Worm (Caenorhabditis elegans): ENCODE data around the gene cox-15.

The cox-15 gene

ce11 chrII:11224045-11224481 lies 10.7 kb downstream of the cox-15 start (continued):
- no peak for TF ChIP-seq pha-4 (tag; optimal IDR thresholded peaks at IDR 0.05)
- TF ChIP-seq madf-3 (GFP tag; IDR thresholded peaks at IDR 0.05) = peak; percentile 76; the same call in 1 of the 2 replicates
- TF ChIP-seq B0336.3 (GFP tag; IDR thresholded peaks at IDR 0.05) = peak; percentile 96
- TF ChIP-seq lin-26 (GFP tag; IDR thresholded peaks at IDR 0.05) = peak; percentile 64; the same call in 1 of the 2 replicates
- TF ChIP-seq rpc-1 (optimal IDR thresholded peaks at IDR 0.05) = no peak
- peak; percentile 24 for TF ChIP-seq rpc-1 (tag; optimal IDR thresholded peaks at IDR 0.05)
- TF ChIP-seq mcd-1 (GFP tag; IDR thresholded peaks at IDR 0.05) = peak; percentile 88
- TF ChIP-seq attf-6 (GFP tag; IDR thresholded peaks at IDR 0.05) = peak; percentile 93
- no peak for TF ChIP-seq Y67H2A.10 (GFP tag; conservative IDR thresholded peaks at IDR 0.05)
- no peak for TF ChIP-seq ztf-26 (tag; optimal IDR thresholded peaks at IDR 0.05)
- TF ChIP-seq F33H1.4 (GFP tag; IDR thresholded peaks at IDR 0.05) = peak; percentile 74
- TF ChIP-seq F39B2.1 (GFP tag; IDR thresholded peaks at IDR 0.05) = no peak
- no peak for TF ChIP-seq K11D2.4 (GFP tag; IDR thresholded peaks at IDR 0.05)
- peak; percentile 11 for TF ChIP-seq tbx-9 (tag; optimal IDR thresholded peaks at IDR 0.05; ENCODE audit: borderline replicate concordance)
- peak; percentile 62 for TF ChIP-seq attf-3 (GFP tag; conservative IDR thresholded peaks at IDR 0.05)
- no peak for TF ChIP-seq bed-2 (GFP tag; IDR thresholded peaks at IDR 0.05)
- peak; percentile 3 for TF ChIP-seq somi-1 (GFP tag; optimal IDR thresholded peaks at IDR 0.05)
- 0 out of 2 replicates have a peak, but pooled peaks have one; percentile 13 for TF ChIP-seq ztf-6 (GFP tag; IDR thresholded peaks at IDR 0.05)
- peak; percentile 66 for TF ChIP-seq tlf-1 (GFP tag; optimal IDR thresholded peaks at IDR 0.05)
- no peak for TF ChIP-seq ccch-3 (GFP tag; optimal IDR thresholded peaks at IDR 0.05)
- no peak for TF ChIP-seq lag-1 (GFP tag; IDR thresholded peaks at IDR 0.05)
- no peak for TF ChIP-seq sdz-38 (tag; optimal IDR thresholded peaks at IDR 0.05)
- TF ChIP-seq dpff-1 (tag; optimal IDR thresholded peaks at IDR 0.05) = peak; percentile 68
- TF ChIP-seq madf-8 (GFP tag; conservative IDR thresholded peaks at IDR 0.05) = peak; percentile 85
- no peak for TF ChIP-seq F55B11.4 (tag; optimal IDR thresholded peaks at IDR 0.05; ENCODE audit: borderline replicate concordance, insufficient read depth)
- peak; percentile 30 for TF ChIP-seq B0035.1 (tag; optimal IDR thresholded peaks at IDR 0.05)
- TF ChIP-seq mel-28 (tag; optimal IDR thresholded peaks at IDR 0.05; ENCODE audit: borderline replicate concordance) = no peak
- TF ChIP-seq ets-4 (GFP tag; optimal IDR thresholded peaks at IDR 0.05) = peak; percentile 74
- TF ChIP-seq unc-130 (GFP tag; optimal IDR thresholded peaks at IDR 0.05) = peak; percentile 33
- TF ChIP-seq nfya-1 (tag; optimal IDR thresholded peaks at IDR 0.05; ENCODE audit: borderline replicate concordance, insufficient read depth) = no peak
- no peak for TF ChIP-seq akir-1 (GFP tag; optimal IDR thresholded peaks at IDR 0.05)
- TF ChIP-seq B0019.2 (GFP tag; conservative IDR thresholded peaks at IDR 0.05) = peak; percentile 61
- TF ChIP-seq ceh-27 (GFP tag; optimal IDR thresholded peaks at IDR 0.05) = peak; percentile 53
- peak; percentile 49; the same call in 1 of the 2 replicates for TF ChIP-seq ceh-91 (GFP tag; IDR thresholded peaks at IDR 0.05)
- no peak; the same call in 1 of the 2 replicates for TF ChIP-seq Y53G8AR.9 (GFP tag; conservative IDR thresholded peaks at IDR 0.05)
- TF ChIP-seq Y95B8A.8 (GFP tag; IDR thresholded peaks at IDR 0.05) = no peak
- peak; percentile 95 for TF ChIP-seq ama-1 (optimal IDR thresholded peaks at IDR 0.05)
- TF ChIP-seq ama-1 (GFP tag; optimal IDR thresholded peaks at IDR 0.05) = no peak
- TF ChIP-seq let-607 (tag; optimal IDR thresholded peaks at IDR 0.05) = peak; percentile 50 to 68
- TF ChIP-seq T07F8.4 (tag; optimal IDR thresholded peaks at IDR 0.05) = no peak
- peak in 1 of 3 experiments; percentile 49 for TF ChIP-seq lin-35 (GFP tag; optimal IDR thresholded peaks at IDR 0.05)
- TF ChIP-seq Y79H2A.3 (GFP tag; conservative IDR thresholded peaks at IDR 0.05) = 0 out of 2 replicates have a peak, but pooled peaks have one; percentile 67
- TF ChIP-seq K12H6.12 (tag; optimal IDR thresholded peaks at IDR 0.05) = peak; percentile 38
- no peak for TF ChIP-seq bed-1 (GFP tag; IDR thresholded peaks at IDR 0.05)
- TF ChIP-seq sptf-2 (GFP tag; optimal IDR thresholded peaks at IDR 0.05) = no peak
- TF ChIP-seq F57A8.1 (GFP tag; optimal IDR thresholded peaks at IDR 0.05) = no peak
- peak; percentile 97 for TF ChIP-seq pbrm-1 (GFP tag; IDR thresholded peaks at IDR 0.05)
- TF ChIP-seq C17E4.6 (GFP tag; IDR thresholded peaks at IDR 0.05) = peak; percentile 71; the same call in 1 of the 2 replicates
- TF ChIP-seq aptf-3 (GFP tag; IDR thresholded peaks at IDR 0.05) = 0 out of 2 replicates have a peak, but pooled peaks have one; percentile 9
